Worm (Caenorhabditis elegans) whole organism, L2 larva: ENCODE results near the gene nspg-9.

Experiments used
- C34F6.9 ChIP-seq: fragments of 150-350 bp; optimal IDR thresholded peaks from 2 replicates; lab custom pipeline; 2014; ENCODE audit warnings: missing biosample characterization, missing genetic modification characterization
- F13H6.1 ChIP-seq: sonication (generic microtip); optimal IDR thresholded peaks from 2 replicates; lab custom pipeline; 2016; ENCODE audit warnings: missing genetic modification characterization, missing compliant biosample characterization
- blmp-1 ChIP-seq: sonication (generic microtip); optimal IDR thresholded peaks from 2 replicates; lab custom pipeline; 2017; ENCODE audit warnings: missing genetic modification characterization, mild to moderate bottlenecking, missing compliant biosample characterization, antibody characterized with exemption, moderate library complexity; ENCODE audit not compliant: insufficient read depth
- ceh-82 ChIP-seq: fragments of 150-350 bp; optimal IDR thresholded peaks from 2 replicates; lab custom pipeline; 2014; ENCODE audit warnings: missing biosample characterization, missing genetic modification characterization
- dmd-4 ChIP-seq: sonication (generic microtip); optimal IDR thresholded peaks from 2 replicates; lab custom pipeline; 2017; ENCODE audit warnings: missing biosample characterization, missing genetic modification characterization
- elt-3 ChIP-seq: sonication (generic microtip); optimal IDR thresholded peaks from 2 replicates; lab custom pipeline; 2017; ENCODE audit warnings: missing biosample characterization, missing genetic modification characterization
- fos-1 ChIP-seq: fragments of 150-350 bp; optimal IDR thresholded peaks from 2 replicates; lab custom pipeline; 2014; ENCODE audit warnings: missing biosample characterization, missing genetic modification characterization
- nhr-129 ChIP-seq: fragments of 150-350 bp; optimal IDR thresholded peaks from 2 replicates; lab custom pipeline; 2014; ENCODE audit warnings: missing biosample characterization, missing genetic modification characterization
- nhr-21 ChIP-seq: fragments of 150-350 bp; optimal IDR thresholded peaks from 2 replicates; lab custom pipeline; 2014; ENCODE audit warnings: missing biosample characterization, missing genetic modification characterization
- nhr-23 ChIP-seq: fragments of 150-350 bp; optimal IDR thresholded peaks from 2 replicates; lab custom pipeline; 2014; ENCODE audit warnings: missing biosample characterization, missing genetic modification reagents, missing genetic modification characterization
- nhr-77 ChIP-seq: fragments of 150-350 bp; optimal IDR thresholded peaks from 2 replicates; lab custom pipeline; 2014; ENCODE audit warnings: missing biosample characterization, missing genetic modification characterization
- sma-3 ChIP-seq: sonication (generic microtip); optimal IDR thresholded peaks from 2 replicates; lab custom pipeline; 2016; ENCODE audit warnings: missing genetic modification reagents, missing genetic modification characterization, missing compliant biosample characterization
- sma-9 ChIP-seq, 2 experiments: fragments of 150-350 bp in 1 of 2; sonication (generic microtip) in 1 of 2; optimal IDR thresholded peaks; 2 replicates each; lab custom pipeline; 2014 to 2016; ENCODE audit warnings: missing genetic modification characterization in 2 of 2, mild to moderate bottlenecking in 1 of 2, missing biosample characterization in 1 of 2, missing compliant biosample characterization in 1 of 2, missing genetic modification reagents in 1 of 2, moderate library complexity in 1 of 2
- unc-39 ChIP-seq: fragments of 150-350 bp; optimal IDR thresholded peaks from 2 replicates; lab custom pipeline; 2014; ENCODE audit warnings: missing biosample characterization, missing genetic modification characterization
- unc-55 ChIP-seq: fragments of 150-350 bp; sonication (generic microtip); optimal IDR thresholded peaks from 3 replicates; lab custom pipeline; 2014; ENCODE audit warnings: missing biosample characterization, missing genetic modification reagents, missing genetic modification characterization
- zag-1 ChIP-seq: fragments of 150-350 bp; optimal IDR thresholded peaks from 2 replicates; lab custom pipeline; 2014; ENCODE audit warnings: missing biosample characterization, missing genetic modification characterization
- ztf-11 ChIP-seq: sonication (generic microtip); optimal IDR thresholded peaks from 2 replicates; lab custom pipeline; 2017; ENCODE audit warnings: missing biosample characterization, missing genetic modification characterization

The nspg-9 gene

DNA sequence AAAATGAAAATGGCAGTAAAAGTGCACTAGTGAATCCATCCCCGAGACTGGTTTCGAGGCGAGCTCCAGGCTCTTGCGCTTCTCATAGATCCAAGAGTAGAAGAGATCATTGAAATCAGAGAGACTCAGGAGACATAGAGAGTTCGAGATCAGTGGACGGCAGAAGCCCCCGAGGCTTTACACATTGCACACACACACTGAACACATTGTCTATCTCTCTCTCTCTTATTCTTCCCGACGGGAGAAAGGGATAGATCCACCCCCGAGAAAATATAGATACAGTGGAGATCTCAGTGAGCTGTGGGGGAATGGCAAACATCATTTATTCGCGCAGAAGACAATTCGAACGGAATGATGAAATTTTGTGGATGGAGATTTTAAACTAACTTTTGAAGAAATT lies 50.3 kb downstream of the nspg-9 start:
- TF ChIP-seq sma-9 (GFP tag; optimal IDR thresholded peaks at IDR 0.05; lab: Kevin White, UChicago) (peak; percentile 43), sma-9 (tag; optimal IDR thresholded peaks at IDR 0.05; lab: Kevin White, UChicago) (no peak), blmp-1 (no peak), nhr-129 (peak; percentile 82), unc-55 (GFP tag; lab: Kevin White, UChicago) (no peak), F13H6.1 (tag; lab: Kevin White, UChicago) (peak; percentile 70), C34F6.9 (tag; lab: Kevin White, UChicago) (peak; percentile 18)

DNA sequence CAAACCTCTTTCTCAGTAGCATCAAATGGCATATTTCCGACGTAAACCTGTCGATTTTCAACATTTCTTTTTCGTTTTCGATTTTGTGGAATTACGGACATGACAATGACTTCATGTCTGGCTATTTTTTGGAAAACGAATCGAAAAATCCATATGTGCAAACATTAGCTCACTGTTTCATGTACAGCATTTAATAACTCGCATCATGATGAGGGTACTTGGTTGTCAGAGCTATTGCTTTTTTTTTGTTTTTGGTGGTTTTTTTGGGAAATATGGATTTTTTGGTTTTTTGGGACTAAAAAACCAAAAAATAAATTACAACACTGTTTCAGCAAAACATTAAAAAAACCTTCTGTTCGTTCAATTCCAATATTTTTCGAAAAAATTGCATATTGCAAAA lies 55.7 kb downstream of the nspg-9 start, which contains the start of gene Y57G11A.5:
Y57G11A.5 (minus strand) TSS at position 101 of the 400 bp plus-strand sequence.
- no peak for TF ChIP-seq nhr-23 (tag; lab: Kevin White, UChicago)
- no peak for TF ChIP-seq ceh-82 (tag; lab: Kevin White, UChicago)
- no peak for TF ChIP-seq fos-1
- TF ChIP-seq ztf-11 (tag; lab: Kevin White, UChicago), result no peak
- TF ChIP-seq C34F6.9 (tag; lab: Kevin White, UChicago), result no peak
- no peak for TF ChIP-seq elt-3
- TF ChIP-seq zag-1 (tag; lab: Kevin White, UChicago), result no peak
- no peak for TF ChIP-seq dmd-4 (tag; lab: Kevin White, UChicago)
- no peak for TF ChIP-seq nhr-77 (tag; lab: Kevin White, UChicago)
- no peak for TF ChIP-seq unc-39 (tag; lab: Kevin White, UChicago)
- no peak for TF ChIP-seq sma-3 (GFP tag; lab: Kevin White, UChicago)
- TF ChIP-seq nhr-21 (tag; lab: Kevin White, UChicago), result no peak
- TF ChIP-seq F13H6.1 (tag; lab: Kevin White, UChicago), result no peak
